Worm (Caenorhabditis elegans): ENCODE measurements around the gene gpa-12.

The gpa-12 gene

ce11 chrX:9237708-9238107, 5.6 kb upstream of the gpa-12 start (continued):
- TF ChIP-seq snpc-4 (GFP tag; optimal IDR thresholded peaks at IDR 0.05) (peak; percentile 76), snpc-4 (tag; optimal IDR thresholded peaks at IDR 0.05) (peak in 3 of 4 experiments; percentile 25 to 70 (median 47)), ceh-58 (GFP tag; IDR thresholded peaks at IDR 0.05) (no peak), F39B2.1 (GFP tag; IDR thresholded peaks at IDR 0.05) (no peak), aptf-3 (GFP tag; IDR thresholded peaks at IDR 0.05) (no peak), pha-4 (tag; optimal IDR thresholded peaks at IDR 0.05) (no peak), fkh-3 (tag; optimal IDR thresholded peaks at IDR 0.05) (peak; percentile 18), ccch-3 (GFP tag; optimal IDR thresholded peaks at IDR 0.05) (no peak), F52B5.7 (tag; optimal IDR thresholded peaks at IDR 0.05) (no peak), F37B4.10 (GFP tag; IDR thresholded peaks at IDR 0.05) (no peak), ztf-6 (GFP tag; IDR thresholded peaks at IDR 0.05) (no peak), ztf-28 (GFP tag; IDR thresholded peaks at IDR 0.05) (no peak), Y95B8A.8 (GFP tag; IDR thresholded peaks at IDR 0.05) (no peak), egrh-3 (GFP tag; IDR thresholded peaks at IDR 0.05) (no peak), Y56A3A.18 (GFP tag; IDR thresholded peaks at IDR 0.05) (peak; percentile 51; the same call in 1 of the 2 replicates), athp-1 (tag; optimal IDR thresholded peaks at IDR 0.05) (peak; percentile 6), unc-62 (GFP tag; optimal IDR thresholded peaks at IDR 0.05) (no peak), aptf-2 (GFP tag; conservative IDR thresholded peaks at IDR 0.05) (no peak), snpc-3.4 (tag; optimal IDR thresholded peaks at IDR 0.05) (peak; percentile 57), gei-17 (GFP tag; optimal IDR thresholded peaks at IDR 0.05) (no peak), sptf-2 (GFP tag; optimal IDR thresholded peaks at IDR 0.05) (no peak), snpc-1.3 (tag; optimal IDR thresholded peaks at IDR 0.05; ENCODE audit: insufficient read depth) (peak; percentile 35), ZK185.1 (tag; optimal IDR thresholded peaks at IDR 0.05; ENCODE audit: poor library complexity, severe bottlenecking) (peak; percentile 67), bed-2 (GFP tag; IDR thresholded peaks at IDR 0.05) (no peak), mel-28 (tag; optimal IDR thresholded peaks at IDR 0.05; ENCODE audit: borderline replicate concordance) (no peak), atf-7 (tag; optimal IDR thresholded peaks at IDR 0.05) (no peak), rpc-1 (optimal IDR thresholded peaks at IDR 0.05) (peak; percentile 90), rpc-1 (tag; optimal IDR thresholded peaks at IDR 0.05) (peak; percentile 97), ceh-91 (GFP tag; IDR thresholded peaks at IDR 0.05) (no peak), egl-44 (GFP tag; IDR thresholded peaks at IDR 0.05) (peak; percentile 70; the same call in 1 of the 2 replicates), mes-4 (tag; optimal IDR thresholded peaks at IDR 0.05) (peak; percentile 82), ekl-4 (GFP tag; IDR thresholded peaks at IDR 0.05) (no peak; the same call in 1 of the 2 replicates), ztf-3 (GFP tag; optimal IDR thresholded peaks at IDR 0.05) (no peak), mcd-1 (GFP tag; IDR thresholded peaks at IDR 0.05) (peak; percentile 50; the same call in 1 of the 2 replicates), chd-7 (tag; optimal IDR thresholded peaks at IDR 0.05) (peak; percentile 39), rec-8 (tag; optimal IDR thresholded peaks at IDR 0.05) (peak; percentile 48 to 92), nfya-2 (GFP tag; IDR thresholded peaks at IDR 0.05) (no peak), Y79H2A.3 (GFP tag; conservative IDR thresholded peaks at IDR 0.05) (no peak), hrde-1 (tag; optimal IDR thresholded peaks at IDR 0.05; ENCODE audit: borderline replicate concordance) (peak; percentile 59), lsl-1 (GFP tag; optimal IDR thresholded peaks at IDR 0.05) (no peak), attf-5 (GFP tag; optimal IDR thresholded peaks at IDR 0.05) (peak; percentile 46), ztf-25 (GFP tag; IDR thresholded peaks at IDR 0.05) (peak; percentile 80; the same call in 1 of the 2 replicates), D2030.7 (GFP tag; IDR thresholded peaks at IDR 0.05) (peak; percentile 67), bed-1 (GFP tag; IDR thresholded peaks at IDR 0.05) (no peak), tbx-9 (tag; optimal IDR thresholded peaks at IDR 0.05; ENCODE audit: borderline replicate concordance) (peak; percentile 20)

All from whole organism, young adult.